Worm (Caenorhabditis elegans): ENCODE measurements around the gene F53E10.5.

ce11 chrV:2592173-2592676 is 6.5 kb downstream of the F53E10.5 start, which contains the start of gene irg-3:
- TF ChIP-seq jun-1 (tag; optimal IDR thresholded peaks at IDR 0.05) (no peak), fkh-10 (GFP tag; optimal IDR thresholded peaks at IDR 0.05) (no peak), skn-1 (tag; optimal IDR thresholded peaks at IDR 0.05) (no peak), ama-1 (optimal IDR thresholded peaks at IDR 0.05) (no peak), egl-27 (tag; optimal IDR thresholded peaks at IDR 0.05) (no peak), ceh-9 (tag; optimal IDR thresholded peaks at IDR 0.05) (no peak)

Data from whole organism, L3 larva.